Worm (Caenorhabditis elegans) whole organism, L2 larva: ENCODE measurements around the gene F49F1.7.

Experiments used
- C34F6.9 ChIP-seq: fragments of 150-350 bp; optimal IDR thresholded peaks from 2 replicates; lab custom pipeline; 2014; ENCODE audit warnings: missing biosample characterization, missing genetic modification characterization
- F13H6.1 ChIP-seq: sonication (generic microtip); optimal IDR thresholded peaks from 2 replicates; lab custom pipeline; 2016; ENCODE audit warnings: missing genetic modification characterization, missing compliant biosample characterization
- R02D3.7 ChIP-seq: fragments of 150-350 bp; optimal IDR thresholded peaks from 2 replicates; lab custom pipeline; 2014; ENCODE audit warnings: missing biosample characterization, missing genetic modification characterization
- Y55F3AM.14 ChIP-seq: fragments of 200-800 bp; sonication (Bioruptor generic); optimal IDR thresholded peaks from 2 replicates; lab custom pipeline; 2018; ENCODE audit warnings: mild to moderate bottlenecking, missing genetic modification characterization, missing compliant biosample characterization
- ZK546.5 ChIP-seq: sonication (generic microtip); optimal IDR thresholded peaks from 2 replicates; lab custom pipeline; 2017; ENCODE audit warnings: missing biosample characterization, missing genetic modification characterization
- alr-1 ChIP-seq: fragments of 150-350 bp; optimal IDR thresholded peaks from 2 replicates; lab custom pipeline; 2014; ENCODE audit warnings: missing biosample characterization, missing genetic modification characterization
- aly-2 ChIP-seq: fragments of 150-350 bp; optimal IDR thresholded peaks from 2 replicates; lab custom pipeline; 2014; ENCODE audit warnings: missing biosample characterization, missing genetic modification characterization
- ama-1 ChIP-seq: fragments of 150-350 bp; optimal IDR thresholded peaks from 2 replicates; lab custom pipeline; 2018; ENCODE audit warnings: inconsistent platforms
- blmp-1 ChIP-seq: sonication (generic microtip); optimal IDR thresholded peaks from 2 replicates; lab custom pipeline; 2017; ENCODE audit warnings: missing genetic modification characterization, mild to moderate bottlenecking, missing compliant biosample characterization, antibody characterized with exemption, moderate library complexity; ENCODE audit not compliant: insufficient read depth
- ceh-16 ChIP-seq: fragments of 150-350 bp; optimal IDR thresholded peaks from 2 replicates; lab custom pipeline; 2014; ENCODE audit warnings: missing biosample characterization, missing genetic modification characterization
- ceh-82 ChIP-seq: fragments of 150-350 bp; optimal IDR thresholded peaks from 2 replicates; lab custom pipeline; 2014; ENCODE audit warnings: missing biosample characterization, missing genetic modification characterization
- crh-2 ChIP-seq: sonication (generic microtip); optimal IDR thresholded peaks from 2 replicates; lab custom pipeline; 2017; ENCODE audit warnings: missing biosample characterization, missing genetic modification characterization
- dmd-4 ChIP-seq: sonication (generic microtip); optimal IDR thresholded peaks from 2 replicates; lab custom pipeline; 2017; ENCODE audit warnings: missing biosample characterization, missing genetic modification characterization
- egl-27 ChIP-seq: sonication (generic microtip); optimal IDR thresholded peaks from 3 replicates; lab custom pipeline; 2017; ENCODE audit warnings: missing biosample characterization, missing genetic modification reagents, missing genetic modification characterization
- fos-1 ChIP-seq: fragments of 150-350 bp; optimal IDR thresholded peaks from 2 replicates; lab custom pipeline; 2014; ENCODE audit warnings: missing biosample characterization, missing genetic modification characterization
- gmeb-1 ChIP-seq: fragments of 150-350 bp; optimal IDR thresholded peaks from 2 replicates; lab custom pipeline; 2014; ENCODE audit warnings: missing biosample characterization, missing genetic modification characterization
- lin-11 ChIP-seq: fragments of 150-350 bp; sonication (generic microtip); optimal IDR thresholded peaks from 2 replicates; lab custom pipeline; 2014; ENCODE audit warnings: missing biosample characterization, missing genetic modification characterization, inconsistent platforms, mixed read lengths
- lin-13 ChIP-seq: fragments of 150-350 bp; optimal IDR thresholded peaks from 2 replicates; lab custom pipeline; 2014; ENCODE audit warnings: missing biosample characterization, missing genetic modification reagents, missing genetic modification characterization
- lin-39 ChIP-seq: fragments of 150-350 bp; optimal IDR thresholded peaks from 2 replicates; lab custom pipeline; 2014; ENCODE audit warnings: missing biosample characterization, missing genetic modification reagents, missing genetic modification characterization
- lsy-2 ChIP-seq, 2 experiments: fragments of 150-350 bp in 1 of 2; sonication (generic microtip) in 1 of 2; optimal IDR thresholded peaks; 2 replicates each; lab custom pipeline; 2014 to 2017; ENCODE audit warnings: missing biosample characterization in 2 of 2, missing genetic modification characterization in 2 of 2
- mab-5 ChIP-seq: fragments of 150-350 bp; optimal IDR thresholded peaks from 2 replicates; lab custom pipeline; 2014; ENCODE audit warnings: missing biosample characterization, missing genetic modification characterization
- mbf-1 ChIP-seq: sonication (generic microtip); optimal IDR thresholded peaks from 2 replicates; lab custom pipeline; 2017; ENCODE audit warnings: missing biosample characterization, missing genetic modification characterization
- mdl-1 ChIP-seq, 2 experiments: fragments of 150-350 bp in 1 of 2; sonication (generic microtip) in 1 of 2; optimal IDR thresholded peaks; 2 replicates each; lab custom pipeline; 2017; ENCODE audit warnings: missing biosample characterization in 2 of 2, missing genetic modification characterization in 2 of 2
- nhr-10 ChIP-seq: sonication (generic microtip); optimal IDR thresholded peaks from 2 replicates; lab custom pipeline; 2017; ENCODE audit warnings: missing biosample characterization, missing genetic modification characterization
- nhr-129 ChIP-seq: fragments of 150-350 bp; optimal IDR thresholded peaks from 2 replicates; lab custom pipeline; 2014; ENCODE audit warnings: missing biosample characterization, missing genetic modification characterization
- nhr-21 ChIP-seq: fragments of 150-350 bp; optimal IDR thresholded peaks from 2 replicates; lab custom pipeline; 2014; ENCODE audit warnings: missing biosample characterization, missing genetic modification characterization
- nhr-237 ChIP-seq: fragments of 150-350 bp; optimal IDR thresholded peaks from 2 replicates; lab custom pipeline; 2014; ENCODE audit warnings: missing biosample characterization, missing genetic modification characterization
- nhr-25 ChIP-seq: fragments of 150-350 bp; sonication (generic microtip); optimal IDR thresholded peaks from 3 replicates; lab custom pipeline; 2014; ENCODE audit warnings: missing biosample characterization, missing genetic modification characterization
- nhr-6 ChIP-seq: fragments of 150-350 bp; optimal IDR thresholded peaks from 2 replicates; lab custom pipeline; 2014; ENCODE audit warnings: missing biosample characterization, missing genetic modification characterization
- nhr-77 ChIP-seq: fragments of 150-350 bp; optimal IDR thresholded peaks from 2 replicates; lab custom pipeline; 2014; ENCODE audit warnings: missing biosample characterization, missing genetic modification characterization
- peb-1 ChIP-seq: fragments of 150-350 bp; optimal IDR thresholded peaks from 2 replicates; lab custom pipeline; 2014; ENCODE audit warnings: missing biosample characterization, missing genetic modification characterization
- sem-4 ChIP-seq: fragments of 150-350 bp; optimal IDR thresholded peaks from 2 replicates; lab custom pipeline; 2014; ENCODE audit warnings: missing biosample characterization, missing genetic modification reagents, missing genetic modification characterization
- sma-3 ChIP-seq: sonication (generic microtip); optimal IDR thresholded peaks from 2 replicates; lab custom pipeline; 2016; ENCODE audit warnings: missing genetic modification reagents, missing genetic modification characterization, missing compliant biosample characterization
- sma-9 ChIP-seq, 2 experiments: fragments of 150-350 bp in 1 of 2; sonication (generic microtip) in 1 of 2; optimal IDR thresholded peaks; 2 replicates each; lab custom pipeline; 2014 to 2016; ENCODE audit warnings: missing genetic modification characterization in 2 of 2, mild to moderate bottlenecking in 1 of 2, missing biosample characterization in 1 of 2, missing compliant biosample characterization in 1 of 2, missing genetic modification reagents in 1 of 2, moderate library complexity in 1 of 2
- snpc-4 ChIP-seq: fragments of 150-350 bp; optimal IDR thresholded peaks from 2 replicates; lab custom pipeline; 2014; ENCODE audit warnings: missing biosample characterization, missing genetic modification characterization
- unc-55 ChIP-seq: fragments of 150-350 bp; sonication (generic microtip); optimal IDR thresholded peaks from 3 replicates; lab custom pipeline; 2014; ENCODE audit warnings: missing biosample characterization, missing genetic modification reagents, missing genetic modification characterization
- unc-62 ChIP-seq: fragments of 150-350 bp; optimal IDR thresholded peaks from 2 replicates; lab custom pipeline; 2014; ENCODE audit warnings: missing biosample characterization, missing genetic modification reagents, missing genetic modification characterization
- zag-1 ChIP-seq: fragments of 150-350 bp; optimal IDR thresholded peaks from 2 replicates; lab custom pipeline; 2014; ENCODE audit warnings: missing biosample characterization, missing genetic modification characterization
- ztf-1 ChIP-seq: fragments of 200-800 bp; sonication (Bioruptor generic); conservative IDR thresholded peaks from 2 replicates; pipeline ENCODE4 v1.3.6; 2022; ENCODE audit warnings: missing genetic modification characterization, missing compliant biosample characterization
- ztf-4 ChIP-seq: fragments of 150-350 bp; optimal IDR thresholded peaks from 2 replicates; lab custom pipeline; 2014; ENCODE audit warnings: missing biosample characterization, missing genetic modification characterization

F49F1.7 gene

DNA sequence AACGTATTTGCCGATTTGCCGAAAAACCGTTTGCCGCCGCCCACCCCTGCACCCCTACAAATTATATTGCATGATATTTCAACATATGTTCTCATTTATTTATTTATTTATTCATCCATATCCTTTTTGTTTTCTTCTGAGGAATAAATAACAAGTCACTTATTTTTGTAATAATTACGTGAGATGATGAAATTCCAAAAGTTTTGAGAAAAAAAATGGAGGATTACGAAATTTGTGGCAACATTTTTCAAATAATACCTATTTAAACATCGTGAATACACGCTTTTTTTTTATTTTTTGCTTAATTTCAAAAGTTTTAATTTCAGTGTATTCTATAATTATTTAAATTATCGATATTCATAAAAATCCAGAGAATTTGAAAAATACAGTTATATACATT, 28.6 kb downstream of the F49F1.7 start:
- TF ChIP-seq sma-3 (GFP tag; lab: Kevin White, UChicago) (no peak), alr-1 (no peak), nhr-129 (tag; lab: Kevin White, UChicago) (peak; percentile 26), Y55F3AM.14 (GFP tag; lab: Kevin White, UChicago) (no peak)

- TF ChIP-seq ztf-1 = no peak
- TF ChIP-seq unc-55 (GFP tag; lab: Kevin White, UChicago) = peak; percentile 0
These were observed 31.2 kb downstream of the F49F1.7 start for ce11 chrIV:4094364-4094763.

DNA sequence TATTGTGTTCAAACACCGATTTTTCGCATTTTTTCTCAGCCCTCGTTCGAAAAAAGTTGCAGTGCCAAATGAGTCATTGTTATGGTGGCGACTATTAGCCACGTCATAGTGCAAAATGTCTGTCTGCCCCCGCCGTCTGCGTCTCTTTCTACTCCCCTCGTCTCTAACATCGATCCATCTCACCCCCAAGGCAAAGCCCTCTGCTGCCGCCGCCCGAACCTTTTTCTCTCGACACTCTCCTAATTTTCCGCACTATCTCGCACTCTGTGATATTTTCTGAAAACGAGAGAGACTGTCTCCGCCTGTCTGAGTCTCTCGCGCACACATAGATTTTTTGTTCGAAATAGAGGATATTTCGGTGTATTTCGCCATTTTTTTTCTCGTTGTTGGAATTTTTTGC, 32.5 kb downstream of the F49F1.7 start:
- TF ChIP-seq nhr-21 (tag; lab: Kevin White, UChicago) = peak; percentile 57
- TF ChIP-seq C34F6.9 = peak; percentile 78
- peak; percentile 75 for TF ChIP-seq ceh-82 (tag; lab: Kevin White, UChicago)
- TF ChIP-seq ztf-4 (tag; lab: Kevin White, UChicago) = peak; percentile 55
- TF ChIP-seq fos-1 (tag; lab: Kevin White, UChicago) = peak; percentile 90
- TF ChIP-seq sma-3 (GFP tag; lab: Kevin White, UChicago) = peak; percentile 84
- TF ChIP-seq R02D3.7 (tag; lab: Kevin White, UChicago) = no peak
- peak; percentile 89 for TF ChIP-seq sma-9 (GFP tag; optimal IDR thresholded peaks at IDR 0.05; lab: Kevin White, UChicago)
- TF ChIP-seq sma-9 (tag; optimal IDR thresholded peaks at IDR 0.05; lab: Kevin White, UChicago) = no peak
- peak; percentile 23 for TF ChIP-seq mab-5
- TF ChIP-seq dmd-4 = no peak
- no peak for TF ChIP-seq aly-2
- peak; percentile 67 for TF ChIP-seq egl-27 (tag; lab: Kevin White, UChicago)
- no peak for TF ChIP-seq nhr-10 (tag; lab: Kevin White, UChicago)
- peak; percentile 62 to 83 for TF ChIP-seq lsy-2 (tag; optimal IDR thresholded peaks at IDR 0.05; lab: Kevin White, UChicago)
- peak; percentile 69 for TF ChIP-seq nhr-129 (tag; lab: Kevin White, UChicago)
- no peak for TF ChIP-seq blmp-1 (tag; lab: Kevin White, UChicago)
- TF ChIP-seq alr-1 = no peak
- peak; percentile 84 for TF ChIP-seq unc-55 (GFP tag; lab: Kevin White, UChicago)
- peak in 1 of 2 experiments; percentile 58 for TF ChIP-seq mdl-1 (tag; optimal IDR thresholded peaks at IDR 0.05; lab: Kevin White, UChicago)
- peak; percentile 51 for TF ChIP-seq nhr-25 (tag; lab: Kevin White, UChicago)
- TF ChIP-seq zag-1 (tag; lab: Kevin White, UChicago) = peak; percentile 54
- TF ChIP-seq Y55F3AM.14 (GFP tag; lab: Kevin White, UChicago) = peak; percentile 26
- TF ChIP-seq ama-1 (lab: Kevin White, UChicago) = no peak
- peak; percentile 91 for TF ChIP-seq F13H6.1 (tag; lab: Kevin White, UChicago)
- TF ChIP-seq unc-62 (GFP tag; lab: Kevin White, UChicago) = no peak
- peak; percentile 66 for TF ChIP-seq lin-13 (GFP tag; lab: Kevin White, UChicago)
- TF ChIP-seq gmeb-1 = peak; percentile 67
- peak; percentile 54 for TF ChIP-seq sem-4 (tag; lab: Kevin White, UChicago)
- no peak for TF ChIP-seq peb-1 (tag; lab: Kevin White, UChicago)
- no peak for TF ChIP-seq ZK546.5 (tag; lab: Kevin White, UChicago)
- peak; percentile 4 for TF ChIP-seq lin-11 (tag; lab: Kevin White, UChicago)
- TF ChIP-seq nhr-77 (tag; lab: Kevin White, UChicago) = no peak
- peak; percentile 44 for TF ChIP-seq nhr-6 (tag; lab: Kevin White, UChicago)
- peak; percentile 49 for TF ChIP-seq snpc-4 (tag; lab: Kevin White, UChicago)
- peak; percentile 4 for TF ChIP-seq nhr-237
- TF ChIP-seq lin-39 (tag; lab: Kevin White, UChicago) = no peak
- TF ChIP-seq crh-2 (tag; lab: Kevin White, UChicago) = peak; percentile 96
- no peak for TF ChIP-seq ceh-16 (tag; lab: Kevin White, UChicago)
- TF ChIP-seq mbf-1 = no peak
